Worm (Caenorhabditis elegans): Measurements from ENCODE around the gene grl-5.

DNA sequence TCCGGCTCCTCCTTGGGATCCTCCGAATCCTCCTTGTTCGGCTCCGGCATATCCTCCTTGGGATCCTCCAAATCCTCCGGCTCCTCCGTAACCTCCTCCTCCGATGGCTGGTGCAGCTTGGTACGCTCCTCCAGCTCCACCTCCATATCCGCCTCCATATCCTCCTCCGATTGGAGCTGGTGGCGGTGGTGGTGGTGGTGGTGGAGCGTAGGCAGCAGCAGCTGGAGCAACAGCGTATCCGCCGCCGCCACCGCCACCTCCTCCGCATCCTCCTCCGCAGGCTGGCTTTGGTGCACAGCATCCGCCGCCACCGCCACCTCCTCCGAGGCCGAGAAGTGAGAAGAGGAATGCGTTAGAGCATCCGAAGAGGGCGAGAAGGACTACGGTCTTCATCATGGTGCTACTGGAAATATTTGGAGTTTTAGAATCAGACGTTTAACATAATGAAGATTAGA, 18.3 kb upstream of the grl-5 start, which contains the start of gene Y47D7A.15:
- no peak for TF ChIP-seq egl-27 (tag; optimal IDR thresholded peaks at IDR 0.05)
- no peak for TF ChIP-seq dve-1 (tag; optimal IDR thresholded peaks at IDR 0.05; ENCODE audit: insufficient read depth)

Measured in whole organism, L4 larva.